Worm (Caenorhabditis elegans) whole organism, late embryonic: Measurements from ENCODE around the gene hacd-1.

Experiments
- F13H6.1 ChIP-seq: sonication (generic microtip); optimal IDR thresholded peaks from 2 replicates; lab custom pipeline; 2016; ENCODE audit warnings: missing genetic modification characterization, missing compliant biosample characterization
- K09A11.1 ChIP-seq: sonication (generic microtip); optimal IDR thresholded peaks from 2 replicates; lab custom pipeline; 2017; ENCODE audit warnings: antibody characterized with exemption, mild to moderate bottlenecking, missing genetic modification characterization, missing compliant biosample characterization; ENCODE audit not compliant: insufficient read depth
- T23F11.4 ChIP-seq: fragments of 200-800 bp; sonication (Bioruptor generic); optimal IDR thresholded peaks from 2 replicates; lab custom pipeline; 2018; ENCODE audit warnings: mild to moderate bottlenecking, missing genetic modification characterization, missing compliant biosample characterization
- ama-1 ChIP-seq: fragments of 150-350 bp; optimal IDR thresholded peaks from 2 replicates; lab custom pipeline; 2014
- ceh-2 ChIP-seq: sonication (generic microtip); optimal IDR thresholded peaks from 2 replicates; lab custom pipeline; 2016; ENCODE audit warnings: missing genotype, missing genetic modification characterization, missing compliant biosample characterization
- che-1 ChIP-seq: sonication (generic microtip); optimal IDR thresholded peaks from 2 replicates; lab custom pipeline; 2016; ENCODE audit warnings: mild to moderate bottlenecking, missing genetic modification characterization, missing compliant biosample characterization
- elt-2 ChIP-seq: sonication (generic microtip); optimal IDR thresholded peaks from 2 replicates; lab custom pipeline; 2016; ENCODE audit warnings: missing genetic modification reagents, missing genetic modification characterization, missing compliant biosample characterization
- fkh-10 ChIP-seq: fragments of 150-350 bp; optimal IDR thresholded peaks from 2 replicates; lab custom pipeline; 2014; ENCODE audit warnings: missing biosample characterization, missing genetic modification reagents, missing genetic modification characterization
- nhr-11 ChIP-seq: fragments of 150-350 bp; optimal IDR thresholded peaks from 2 replicates; lab custom pipeline; 2014; ENCODE audit warnings: missing biosample characterization, missing genetic modification characterization
- nhr-232 ChIP-seq: sonication (generic microtip); optimal IDR thresholded peaks from 2 replicates; lab custom pipeline; 2016; ENCODE audit warnings: missing genetic modification characterization, missing compliant biosample characterization
- pha-4 ChIP-seq: fragments of 150-350 bp; optimal IDR thresholded peaks from 2 replicates; lab custom pipeline; 2018; ENCODE audit warnings: missing biosample characterization, missing genetic modification reagents, missing genetic modification characterization
- ref-2 ChIP-seq: sonication (generic microtip); optimal IDR thresholded peaks from 2 replicates; lab custom pipeline; 2016; ENCODE audit warnings: missing genetic modification characterization, missing compliant biosample characterization
- rnt-1 ChIP-seq: sonication (generic microtip); optimal IDR thresholded peaks from 2 replicates; lab custom pipeline; 2016; ENCODE audit warnings: missing genetic modification characterization, missing compliant biosample characterization
- tbx-2 ChIP-seq: sonication (generic microtip); optimal IDR thresholded peaks from 2 replicates; lab custom pipeline; 2016; ENCODE audit warnings: missing genetic modification characterization, missing compliant biosample characterization

DNA sequence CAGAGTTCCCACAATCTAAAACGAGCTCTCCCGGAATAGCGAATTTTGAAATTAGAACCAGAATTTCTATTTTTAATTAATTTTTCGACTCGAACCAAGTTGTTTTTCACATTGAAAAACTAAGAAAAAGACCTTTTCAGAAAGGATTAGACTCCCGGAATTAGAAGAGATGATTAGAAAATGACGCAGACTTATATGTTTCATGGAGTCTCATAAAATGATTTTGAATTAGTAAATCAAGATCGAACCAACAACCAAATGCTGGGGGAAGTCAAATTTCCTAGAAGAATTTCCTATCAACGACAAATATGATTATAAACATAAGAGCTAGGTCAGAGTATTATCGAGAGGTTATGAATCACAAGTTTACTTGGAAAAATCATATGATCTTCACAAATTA is 28.5 kb downstream of the hacd-1 start:
- TF ChIP-seq ama-1 (lab: Kevin White, UChicago): no peak
- TF ChIP-seq elt-2 (tag; lab: Kevin White, UChicago): no peak
- TF ChIP-seq ceh-2 (tag; lab: Kevin White, UChicago): no peak
- TF ChIP-seq tbx-2 (tag; lab: Kevin White, UChicago): no peak
- TF ChIP-seq T23F11.4 (GFP tag; lab: Kevin White, UChicago): no peak
- TF ChIP-seq rnt-1: no peak
- TF ChIP-seq K09A11.1 (tag; lab: Kevin White, UChicago): no peak
- TF ChIP-seq nhr-232 (tag; lab: Kevin White, UChicago): no peak
- TF ChIP-seq ref-2 (tag; lab: Kevin White, UChicago): no peak
- no peak for TF ChIP-seq pha-4 (tag; lab: Kevin White, UChicago)
- no peak for TF ChIP-seq nhr-11 (tag; lab: Kevin White, UChicago)
- no peak for TF ChIP-seq F13H6.1 (tag; lab: Kevin White, UChicago)
- no peak for TF ChIP-seq fkh-10 (GFP tag; lab: Kevin White, UChicago)
- TF ChIP-seq che-1 (tag; lab: Kevin White, UChicago): no peak
